Worm (Caenorhabditis elegans) whole organism, midembryonic: Measurements from ENCODE around the gene Y113G7B.12.

ENCODE experiments used
- T22C8.4 ChIP-seq: fragments of 200-800 bp; sonication (Bioruptor generic); IDR thresholded peaks from 2 replicates; pipeline ENCODE4 v1.3.6; 2022; ENCODE audit warnings: missing genetic modification characterization, missing compliant biosample characterization
- cog-1 ChIP-seq: sonication (generic microtip); optimal IDR thresholded peaks from 2 replicates; lab custom pipeline; 2016; ENCODE audit warnings: missing genetic modification characterization, missing compliant biosample characterization
- flt-1 ChIP-seq: fragments of 200-800 bp; sonication (Bioruptor generic); IDR thresholded peaks from 2 replicates; pipeline ENCODE4 v1.3.6; 2022; ENCODE audit warnings: missing genetic modification characterization, missing compliant biosample characterization
- klf-2 ChIP-seq: fragments of 200-800 bp; sonication (Bioruptor generic); conservative IDR thresholded peaks from 2 replicates; pipeline ENCODE4 v1.3.6; 2022; ENCODE audit warnings: missing genetic modification reagents, missing genetic modification characterization, missing compliant biosample characterization
- med-1 ChIP-seq: sonication (generic microtip); optimal IDR thresholded peaks from 2 replicates; lab custom pipeline; 2017; ENCODE audit warnings: missing genetic modification characterization, mild to moderate bottlenecking, missing compliant biosample characterization, antibody characterized with exemption, missing genetic modification reagents; ENCODE audit not compliant: insufficient read depth
- ref-1 ChIP-seq: fragments of 200-800 bp; sonication (Bioruptor generic); conservative IDR thresholded peaks from 2 replicates; pipeline ENCODE4 v1.3.6; 2022; ENCODE audit warnings: missing genetic modification reagents, missing genetic modification characterization, missing compliant biosample characterization
- tab-1 ChIP-seq: fragments of 200-800 bp; sonication (Bioruptor generic); IDR thresholded peaks from 2 replicates; pipeline ENCODE4 v1.3.6; 2022; ENCODE audit warnings: missing genetic modification characterization, missing compliant biosample characterization
- ztf-23 ChIP-seq: fragments of 200-800 bp; sonication (Bioruptor generic); IDR thresholded peaks from 2 replicates; pipeline ENCODE4 v1.3.6; 2022; ENCODE audit warnings: missing genetic modification reagents, missing genetic modification characterization, missing compliant biosample characterization
- ztf-29 ChIP-seq: fragments of 200-800 bp; sonication (Bioruptor generic); IDR thresholded peaks from 2 replicates; pipeline ENCODE4 v1.3.6; 2022; ENCODE audit warnings: missing genetic modification reagents, missing genetic modification characterization, missing compliant biosample characterization

The Y113G7B.12 gene

DNA sequence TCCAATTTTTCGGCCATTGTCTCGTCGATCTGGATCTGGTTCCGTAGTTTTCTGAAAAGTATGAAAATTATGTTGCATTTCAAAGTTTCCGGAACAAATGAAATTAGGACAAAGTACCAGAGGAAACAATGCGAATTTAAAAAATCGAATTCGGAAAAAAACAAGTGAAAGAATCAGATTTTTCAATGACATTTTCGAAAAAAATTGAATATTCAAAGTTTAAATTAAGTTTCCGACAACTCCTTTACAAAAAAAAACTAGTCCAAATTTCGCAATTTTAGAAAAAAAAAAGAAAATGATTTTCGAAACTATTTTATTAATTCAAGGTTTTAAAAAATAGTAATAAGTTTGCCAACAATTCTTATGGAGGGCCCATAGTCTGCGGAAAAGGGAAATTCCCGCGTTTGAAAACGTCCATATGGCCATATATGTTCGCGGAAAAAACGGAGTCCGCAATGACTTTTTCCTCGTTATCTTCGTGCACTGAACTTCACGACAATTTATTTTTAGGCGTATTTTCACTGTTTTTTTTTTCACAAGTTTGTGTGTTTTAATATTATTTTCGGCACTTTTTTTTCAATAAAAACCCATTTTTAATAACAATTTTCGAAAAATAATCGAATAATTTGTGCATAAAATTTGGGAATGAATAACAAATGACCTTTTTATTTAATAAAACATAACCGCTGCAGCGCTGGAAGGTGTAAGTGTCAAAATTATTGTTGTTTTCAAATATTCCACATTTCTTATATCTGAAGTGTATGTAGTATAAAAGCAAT lies 20.2 kb downstream of the Y113G7B.12 start, which contains the start of the genes fbxa-115 and Y113G7B.27:
Gene fbxa-115 (minus strand): TSS at position 51 of the 779 bp plus-strand sequence.
Gene Y113G7B.27 (plus strand): TSS at position 729 of the 779 bp plus-strand sequence.
- TF ChIP-seq klf-2 (GFP tag; lab: Robert Waterston, UW): no peak
- no peak for TF ChIP-seq flt-1 (GFP tag; lab: Robert Waterston, UW)
- no peak for TF ChIP-seq cog-1 (tag; lab: Kevin White, UChicago)
- no peak for TF ChIP-seq med-1 (GFP tag; lab: Kevin White, UChicago)
- no peak for TF ChIP-seq ref-1 (GFP tag; lab: Robert Waterston, UW)
- TF ChIP-seq tab-1 (GFP tag; lab: Robert Waterston, UW): no peak
- no peak for TF ChIP-seq T22C8.4 (GFP tag; lab: Robert Waterston, UW)
- TF ChIP-seq ztf-29 (GFP tag; lab: Robert Waterston, UW): no peak
- no peak for TF ChIP-seq ztf-23 (GFP tag; lab: Robert Waterston, UW)

DNA sequence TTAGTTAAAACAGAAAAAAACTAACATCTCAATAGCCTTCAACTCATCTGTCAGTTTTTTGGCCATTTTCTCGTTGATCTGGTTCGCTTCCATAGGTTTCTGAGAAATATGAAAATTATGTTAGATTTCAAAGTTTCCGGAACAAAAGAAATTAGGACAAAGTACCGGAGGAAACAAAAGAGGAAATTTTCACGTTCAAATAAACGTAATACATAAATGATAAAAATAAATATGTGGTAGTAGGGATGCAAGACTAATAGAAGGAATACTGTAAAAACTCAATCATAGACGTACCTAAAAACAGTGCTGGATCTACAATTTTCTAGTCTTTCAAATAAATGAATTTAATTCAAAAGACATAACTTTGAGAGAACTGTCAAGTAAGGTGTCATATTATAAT lies 23.7 kb downstream of the Y113G7B.12 start, which contains the start of gene fbxa-116:
Gene fbxa-116 (minus strand): TSS at position 101 of the 400 bp plus-strand sequence.
- no peak for TF ChIP-seq ztf-23 (GFP tag; lab: Robert Waterston, UW)
- no peak for TF ChIP-seq ztf-29 (GFP tag; lab: Robert Waterston, UW)
- TF ChIP-seq T22C8.4 (GFP tag; lab: Robert Waterston, UW): no peak
- no peak for TF ChIP-seq cog-1 (tag; lab: Kevin White, UChicago)
- no peak for TF ChIP-seq flt-1 (GFP tag; lab: Robert Waterston, UW)
- no peak for TF ChIP-seq ref-1 (GFP tag; lab: Robert Waterston, UW)
- TF ChIP-seq med-1 (GFP tag; lab: Kevin White, UChicago): no peak
- TF ChIP-seq klf-2 (GFP tag; lab: Robert Waterston, UW): no peak
- TF ChIP-seq tab-1 (GFP tag; lab: Robert Waterston, UW): no peak

DNA sequence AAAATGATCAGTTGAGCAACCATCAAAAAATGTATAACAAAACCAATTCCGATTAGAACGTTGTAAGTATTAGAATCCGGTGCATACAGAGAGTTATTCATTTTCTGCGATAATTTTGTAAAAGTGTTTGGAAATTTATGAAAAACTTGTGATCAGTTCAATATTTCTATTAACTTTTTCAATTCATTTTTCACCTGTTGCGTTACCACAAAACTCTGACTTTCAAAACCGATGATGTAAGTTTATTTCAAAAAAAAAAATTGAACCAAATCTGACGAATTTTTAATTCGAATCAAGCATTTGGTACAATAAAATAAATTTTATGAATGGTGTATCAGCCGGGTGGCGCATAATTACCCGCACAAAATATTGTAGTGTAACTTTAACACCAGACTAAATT lies 25.9 kb downstream of the Y113G7B.12 start, which contains the start of gene srz-16:
Gene srz-16 (minus strand): TSS at position 101 of the 400 bp plus-strand sequence.
- TF ChIP-seq ztf-29 (GFP tag; lab: Robert Waterston, UW): no peak
- TF ChIP-seq flt-1 (GFP tag; lab: Robert Waterston, UW): no peak
- TF ChIP-seq cog-1 (tag; lab: Kevin White, UChicago): no peak
- TF ChIP-seq tab-1 (GFP tag; lab: Robert Waterston, UW): no peak
- no peak for TF ChIP-seq klf-2 (GFP tag; lab: Robert Waterston, UW)
- TF ChIP-seq ref-1 (GFP tag; lab: Robert Waterston, UW): no peak
- no peak for TF ChIP-seq ztf-23 (GFP tag; lab: Robert Waterston, UW)
- no peak for TF ChIP-seq T22C8.4 (GFP tag; lab: Robert Waterston, UW)
- TF ChIP-seq med-1 (GFP tag; lab: Kevin White, UChicago): no peak

DNA sequence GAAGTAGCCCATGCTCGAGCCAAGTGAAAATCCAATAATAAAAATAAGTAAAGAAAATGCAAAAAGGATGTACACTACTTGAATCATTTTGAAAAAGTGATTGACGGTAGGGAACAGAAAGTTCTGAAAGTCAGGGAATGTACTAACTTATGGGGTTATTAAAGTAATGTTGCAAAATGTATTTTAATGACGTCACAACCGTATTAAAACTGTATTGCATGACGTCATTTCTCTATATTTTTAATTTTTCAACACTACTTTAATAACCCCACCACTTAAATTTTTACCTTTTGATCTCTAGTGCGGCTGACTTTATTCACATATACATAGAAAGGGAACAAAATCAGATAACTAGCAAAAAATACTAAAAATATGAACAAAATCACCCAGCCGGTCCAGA lies 30.2 kb downstream of the Y113G7B.12 start:
- no peak for TF ChIP-seq flt-1 (GFP tag; lab: Robert Waterston, UW)
- no peak for TF ChIP-seq ref-1 (GFP tag; lab: Robert Waterston, UW)
- no peak for TF ChIP-seq klf-2 (GFP tag; lab: Robert Waterston, UW)
- TF ChIP-seq ztf-29 (GFP tag; lab: Robert Waterston, UW): no peak
- no peak for TF ChIP-seq ztf-23 (GFP tag; lab: Robert Waterston, UW)
- no peak for TF ChIP-seq T22C8.4 (GFP tag; lab: Robert Waterston, UW)
- TF ChIP-seq cog-1 (tag; lab: Kevin White, UChicago): no peak
- no peak for TF ChIP-seq med-1 (GFP tag; lab: Kevin White, UChicago)
- TF ChIP-seq tab-1 (GFP tag; lab: Robert Waterston, UW): no peak

DNA sequence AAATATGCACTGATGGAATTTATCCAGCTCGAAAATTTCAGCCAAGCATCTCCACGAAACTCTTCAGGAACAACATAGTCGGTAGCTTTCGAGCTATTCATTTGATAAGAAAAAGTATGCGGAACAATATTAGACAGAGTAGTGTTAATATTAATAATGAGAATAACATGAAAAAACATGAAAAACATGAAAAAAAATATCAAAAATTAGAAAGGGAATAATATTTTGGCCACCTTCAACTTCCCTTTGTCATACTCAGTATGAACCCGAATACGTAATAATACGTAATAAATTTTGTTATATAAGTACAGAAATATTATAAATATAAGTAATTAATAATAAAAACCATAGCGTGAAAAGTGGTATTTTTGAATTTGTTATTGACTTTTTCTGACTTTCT lies 40.5 kb downstream of the Y113G7B.12 start, which contains the start of gene srw-39:
Gene srw-39 (minus strand): TSS at position 101 of the 400 bp plus-strand sequence.
- no peak for TF ChIP-seq klf-2 (GFP tag; lab: Robert Waterston, UW)
- no peak for TF ChIP-seq T22C8.4 (GFP tag; lab: Robert Waterston, UW)
- no peak for TF ChIP-seq tab-1 (GFP tag; lab: Robert Waterston, UW)
- no peak for TF ChIP-seq ref-1 (GFP tag; lab: Robert Waterston, UW)
- no peak for TF ChIP-seq ztf-23 (GFP tag; lab: Robert Waterston, UW)
- no peak for TF ChIP-seq cog-1 (tag; lab: Kevin White, UChicago)

DNA sequence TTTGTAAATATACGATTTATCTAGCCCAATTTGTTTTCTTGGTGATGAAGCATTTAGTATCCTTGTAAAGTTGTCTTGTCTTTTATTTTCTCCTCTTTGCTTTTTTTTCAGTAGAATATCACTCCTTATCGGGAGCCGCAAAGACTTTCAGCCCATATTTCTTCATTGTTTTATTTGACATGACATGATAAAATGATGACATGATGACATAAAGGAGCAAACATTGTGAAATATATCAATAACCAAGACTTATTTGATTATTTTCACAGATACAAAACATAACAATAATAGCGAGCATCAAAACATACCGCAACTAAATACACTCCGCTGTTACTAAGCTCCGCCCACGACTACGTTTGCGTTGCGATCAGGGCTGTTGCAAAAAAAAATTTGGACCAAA lies 46.7 kb downstream of the Y113G7B.12 start:
- TF ChIP-seq klf-2 (GFP tag; lab: Robert Waterston, UW) (no peak), ztf-29 (GFP tag; lab: Robert Waterston, UW) (no peak), med-1 (GFP tag; lab: Kevin White, UChicago) (no peak), flt-1 (GFP tag; lab: Robert Waterston, UW) (no peak), ref-1 (GFP tag; lab: Robert Waterston, UW) (no peak), cog-1 (tag; lab: Kevin White, UChicago) (no peak), T22C8.4 (GFP tag; lab: Robert Waterston, UW) (no peak), ztf-23 (GFP tag; lab: Robert Waterston, UW) (no peak), tab-1 (GFP tag; lab: Robert Waterston, UW) (no peak)

DNA sequence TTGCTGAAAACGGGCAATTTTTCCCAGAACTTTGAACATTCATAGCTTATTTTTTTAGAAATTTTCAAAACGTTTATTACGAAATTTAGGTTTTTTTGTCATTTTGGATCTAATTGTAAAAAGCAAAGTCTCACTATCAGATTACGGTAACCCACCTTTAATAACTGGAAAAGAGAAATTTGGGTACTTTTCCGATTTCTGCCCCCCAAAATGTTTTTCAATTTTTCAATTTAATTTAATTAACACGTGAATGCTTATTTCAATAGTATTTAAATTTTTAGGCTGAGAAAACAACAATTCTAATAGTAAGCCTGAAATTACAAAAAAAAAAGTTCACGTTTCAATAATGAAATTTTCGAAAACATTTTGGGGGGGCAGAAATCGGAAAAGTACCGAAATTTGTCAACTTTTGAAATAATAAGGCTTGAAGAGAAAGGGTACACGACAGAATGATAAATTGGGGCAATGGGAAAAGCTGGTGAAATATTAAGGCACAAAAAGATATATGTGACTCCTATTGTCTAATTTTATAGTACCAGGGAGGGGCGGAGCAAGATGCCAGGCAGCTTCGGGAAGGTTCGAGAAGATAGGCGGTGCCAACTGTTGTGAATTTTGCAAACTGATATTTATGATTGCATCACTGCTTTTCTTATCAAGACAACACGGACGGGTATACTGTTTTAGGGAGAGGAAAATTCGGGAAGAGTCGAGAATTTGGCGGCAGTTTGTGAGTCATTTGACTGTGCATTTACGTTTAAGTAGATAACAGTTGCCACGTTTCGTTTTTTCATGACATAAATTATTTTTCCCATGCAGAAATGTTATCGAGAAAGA lies 48.2 kb downstream of the Y113G7B.12 start, which contains the start of gene F19B2.5:
Gene F19B2.5 (minus strand): TSS at position 107 of the 834 bp plus-strand sequence.
- TF ChIP-seq klf-2 (GFP tag; lab: Robert Waterston, UW): no peak
- TF ChIP-seq T22C8.4 (GFP tag; lab: Robert Waterston, UW): no peak
- TF ChIP-seq cog-1 (tag; lab: Kevin White, UChicago): no peak
- no peak for TF ChIP-seq ztf-23 (GFP tag; lab: Robert Waterston, UW)
- no peak for TF ChIP-seq tab-1 (GFP tag; lab: Robert Waterston, UW)
- no peak for TF ChIP-seq ref-1 (GFP tag; lab: Robert Waterston, UW)
- TF ChIP-seq med-1 (GFP tag; lab: Kevin White, UChicago): no peak
